Worm (Caenorhabditis elegans): ENCODE data around the gene nmr-1.
A peak's percentile ranks its signal among the peaks of the same experiment; 100 is the strongest.

The nmr-1 gene

DNA sequence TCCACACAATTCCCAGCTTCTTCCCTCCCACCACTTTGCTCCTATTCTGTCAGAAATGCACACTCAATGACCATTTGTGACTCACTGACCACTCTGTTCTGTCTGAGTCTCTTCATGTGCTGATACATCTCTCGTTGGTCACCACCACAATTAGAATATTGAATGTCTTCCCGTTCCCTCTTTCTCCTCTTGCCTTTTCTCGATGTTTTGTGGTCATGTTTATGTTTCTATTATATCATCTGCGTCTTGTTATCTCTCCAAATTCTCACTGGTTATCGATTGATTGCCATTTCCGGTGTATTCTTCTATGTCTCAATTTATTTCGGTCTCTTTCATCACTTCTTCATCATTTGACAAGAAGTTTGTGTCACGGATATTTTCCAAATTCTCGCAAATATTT lies 14.5 kb upstream of the nmr-1 start (continued):
- no peak for TF ChIP-seq ceh-48 (tag; optimal IDR thresholded peaks at IDR 0.05)
- peak; percentile 9 for TF ChIP-seq rnt-1 (tag; optimal IDR thresholded peaks at IDR 0.05)
- TF ChIP-seq fax-1 (tag; optimal IDR thresholded peaks at IDR 0.05), result no peak

DNA sequence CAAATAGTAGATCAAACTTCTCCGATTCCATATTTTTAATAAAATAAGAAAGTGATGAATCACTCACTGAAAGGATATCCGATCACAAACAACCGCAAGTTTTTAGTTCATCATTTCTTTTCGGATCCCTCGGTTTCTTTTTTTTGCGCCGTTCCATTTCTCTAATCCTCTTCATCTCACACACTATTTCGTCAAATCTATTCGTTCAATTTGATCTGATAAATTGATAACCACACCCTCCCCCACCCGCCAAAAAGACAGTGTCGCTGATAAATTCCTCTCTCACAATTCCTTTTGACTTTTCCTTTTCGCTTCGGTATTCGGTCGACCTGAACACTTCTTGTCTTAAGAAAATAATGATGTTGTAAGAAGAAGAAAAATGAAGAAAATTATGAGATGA lies 13.1 kb upstream of the nmr-1 start:
- TF ChIP-seq elt-2 (tag; optimal IDR thresholded peaks at IDR 0.05) (peak; percentile 42), C38D4.7 (GFP tag; optimal IDR thresholded peaks at IDR 0.05) (no peak)

DNA sequence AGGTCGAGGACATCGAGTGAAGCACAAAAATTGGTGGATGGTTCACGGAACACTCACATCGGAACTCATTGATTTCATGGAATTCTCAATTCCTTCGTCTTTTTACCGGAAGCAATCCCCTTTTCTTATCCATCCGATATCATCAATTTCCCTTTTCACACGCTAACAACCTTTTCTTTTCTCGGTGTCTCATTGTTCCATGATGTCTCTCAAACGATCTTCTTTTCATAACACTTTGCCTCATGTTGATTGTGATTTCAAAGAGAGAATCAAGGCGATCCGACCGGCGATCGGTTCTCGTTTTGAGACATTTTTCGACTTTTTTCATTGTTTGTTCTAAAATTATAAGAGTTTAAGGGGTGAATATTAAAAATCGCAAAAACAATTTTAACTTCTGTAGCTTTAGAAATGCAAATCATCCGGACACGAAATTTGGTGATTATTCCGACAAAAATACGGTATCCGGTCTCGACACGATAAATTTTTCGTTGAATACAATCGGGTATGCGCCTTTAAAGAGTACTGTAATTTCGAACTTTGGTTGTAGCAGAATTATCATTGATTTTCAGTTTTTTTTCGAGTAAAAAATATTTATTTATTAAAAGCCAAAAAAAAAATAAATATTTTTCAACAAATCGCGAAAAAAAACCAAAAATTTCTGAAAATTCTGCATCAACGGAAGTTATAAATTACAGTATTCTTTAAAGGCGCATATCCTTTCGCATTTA lies 12.4 kb upstream of the nmr-1 start:
- no peak for TF ChIP-seq pha-2 (tag; optimal IDR thresholded peaks at IDR 0.05)
- TF ChIP-seq sdc-2 (tag; optimal IDR thresholded peaks at IDR 0.05), result no peak
- no peak for TF ChIP-seq rnt-1 (tag; optimal IDR thresholded peaks at IDR 0.05)
- no peak for TF ChIP-seq sox-2 (GFP tag; IDR thresholded peaks at IDR 0.05)
- no peak for TF ChIP-seq lim-6 (tag; optimal IDR thresholded peaks at IDR 0.05)
- no peak for TF ChIP-seq nfya-1 (tag; optimal IDR thresholded peaks at IDR 0.05)
- no peak for TF ChIP-seq hlh-13 (GFP tag; optimal IDR thresholded peaks at IDR 0.05)
- no peak for TF ChIP-seq ref-2 (tag; optimal IDR thresholded peaks at IDR 0.05)
- TF ChIP-seq ets-4 (tag; optimal IDR thresholded peaks at IDR 0.05), result no peak
- no peak for TF ChIP-seq ttx-3 (tag; optimal IDR thresholded peaks at IDR 0.05)
- TF ChIP-seq ceh-31 (tag; optimal IDR thresholded peaks at IDR 0.05), result no peak
- no peak for TF ChIP-seq npax-4 (tag; optimal IDR thresholded peaks at IDR 0.05)
- no peak for TF ChIP-seq eyg-1 (tag; optimal IDR thresholded peaks at IDR 0.05)
- TF ChIP-seq C38D4.7 (GFP tag; optimal IDR thresholded peaks at IDR 0.05), result no peak
- TF ChIP-seq zip-5 (tag; optimal IDR thresholded peaks at IDR 0.05), result no peak
- TF ChIP-seq fkh-6 (tag; optimal IDR thresholded peaks at IDR 0.05), result no peak
- no peak for TF ChIP-seq pag-3 (tag; optimal IDR thresholded peaks at IDR 0.05; ENCODE audit: borderline replicate concordance)
- no peak for TF ChIP-seq odd-2 (tag; optimal IDR thresholded peaks at IDR 0.05)

DNA sequence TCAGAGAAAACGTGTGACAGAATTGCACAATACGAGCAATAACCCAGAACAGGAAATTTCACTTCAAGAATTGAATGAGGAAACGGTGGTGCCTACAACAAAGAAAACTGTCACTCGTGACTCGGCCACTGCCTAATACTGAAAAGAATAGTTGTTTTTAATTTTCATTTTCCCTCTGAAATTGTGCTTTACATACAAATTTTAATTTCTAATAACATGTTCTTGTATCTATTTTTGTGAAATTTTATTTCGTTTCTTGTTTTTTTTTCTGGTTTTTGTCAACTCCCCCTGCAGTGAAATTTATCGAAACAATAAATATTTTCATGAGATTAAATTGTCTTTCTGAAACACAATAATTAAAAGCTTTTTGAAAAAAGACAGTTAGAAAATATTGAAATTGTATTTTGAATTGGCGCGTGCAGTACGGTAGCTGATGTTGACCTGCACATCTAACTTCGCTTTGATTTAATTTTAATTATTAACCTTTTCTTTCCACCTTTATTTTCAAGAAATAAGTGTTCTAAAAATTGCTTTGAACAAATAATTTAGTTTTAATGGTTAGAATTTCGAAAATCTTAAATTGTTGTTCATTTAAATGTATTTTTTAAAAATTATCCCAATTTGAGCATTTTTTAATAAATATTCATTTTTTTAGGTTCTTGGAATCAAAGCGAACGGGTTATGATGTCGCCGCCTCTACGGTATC lies 9.4 kb upstream of the nmr-1 start, which contains the start of gene daz-1:
TSS of gene daz-1 (plus strand) at position 656 of the 706 bp plus-strand sequence.
- TF ChIP-seq dve-1 (tag; optimal IDR thresholded peaks at IDR 0.05), result no peak
- TF ChIP-seq ceh-18 (tag; optimal IDR thresholded peaks at IDR 0.05), result no peak
- TF ChIP-seq sdc-2 (tag; optimal IDR thresholded peaks at IDR 0.05), result no peak
- no peak for TF ChIP-seq ceh-48 (tag; optimal IDR thresholded peaks at IDR 0.05)
- TF ChIP-seq pros-1 (tag; optimal IDR thresholded peaks at IDR 0.05), result no peak
- no peak for TF ChIP-seq K09A11.1 (tag; optimal IDR thresholded peaks at IDR 0.05; ENCODE audit: insufficient read depth)
- no peak for TF ChIP-seq unc-86 (tag; optimal IDR thresholded peaks at IDR 0.05)
- no peak for TF ChIP-seq ceh-9 (tag; optimal IDR thresholded peaks at IDR 0.05)

DNA sequence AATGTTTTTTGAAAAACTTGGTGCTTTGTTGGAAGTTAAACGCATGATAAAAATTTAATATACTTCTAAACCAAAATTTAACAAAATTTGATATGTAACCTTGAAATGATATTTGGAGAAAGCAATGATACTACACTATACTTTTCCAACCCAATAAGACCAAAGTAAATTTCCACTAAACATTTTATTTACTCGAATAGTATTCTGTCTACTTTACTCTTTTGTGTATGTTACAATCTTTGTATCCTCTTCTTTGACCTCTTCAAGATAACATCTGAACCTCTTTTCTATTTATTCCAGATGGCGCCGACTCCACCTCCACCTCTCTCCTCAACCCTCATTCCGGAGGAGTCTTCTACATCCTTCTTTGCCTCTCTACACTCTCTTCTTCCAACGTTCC lies 7.1 kb upstream of the nmr-1 start, which contains the start of gene dhs-5:
TSS of gene dhs-5 (plus strand) at position 301 of the 400 bp plus-strand sequence.
- TF ChIP-seq Y22D7AL.16 (tag; optimal IDR thresholded peaks at IDR 0.05), result no peak
- TF ChIP-seq pha-2 (tag; optimal IDR thresholded peaks at IDR 0.05), result no peak
- no peak for TF ChIP-seq hlh-8 (tag; optimal IDR thresholded peaks at IDR 0.05)
- TF ChIP-seq dve-1 (tag; optimal IDR thresholded peaks at IDR 0.05), result no peak
- no peak for TF ChIP-seq pag-3 (tag; optimal IDR thresholded peaks at IDR 0.05; ENCODE audit: borderline replicate concordance)
- TF ChIP-seq zip-5 (tag; optimal IDR thresholded peaks at IDR 0.05), result no peak
- no peak for TF ChIP-seq sox-2 (GFP tag; IDR thresholded peaks at IDR 0.05)
- TF ChIP-seq ceh-2 (tag; optimal IDR thresholded peaks at IDR 0.05), result no peak

DNA sequence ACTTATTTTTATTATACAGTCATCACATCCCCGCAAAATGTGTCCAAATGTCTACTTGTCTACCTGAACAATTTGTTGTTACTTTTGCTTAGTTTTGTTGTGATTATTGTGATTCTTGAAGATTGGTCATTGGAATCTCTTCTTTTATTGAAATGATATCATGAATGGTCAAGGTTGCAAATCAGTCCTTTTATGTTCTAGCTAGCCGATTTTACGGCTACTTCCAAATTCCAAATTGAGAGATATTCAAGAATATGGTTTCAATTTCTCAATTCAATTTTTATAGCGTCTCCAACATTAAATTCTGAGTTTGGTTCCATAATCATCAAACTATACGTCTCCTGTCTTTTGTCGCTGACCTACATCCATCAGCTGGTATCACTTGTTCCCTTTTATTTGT lies 4.9 kb upstream of the nmr-1 start:
- TF ChIP-seq sox-4 (tag; optimal IDR thresholded peaks at IDR 0.05), result no peak
- TF ChIP-seq elt-2 (tag; optimal IDR thresholded peaks at IDR 0.05), result no peak
- no peak for TF ChIP-seq C08G9.2 (tag; optimal IDR thresholded peaks at IDR 0.05)
- TF ChIP-seq ceh-22 (tag; optimal IDR thresholded peaks at IDR 0.05), result no peak
- TF ChIP-seq ama-1 (optimal IDR thresholded peaks at IDR 0.05), result no peak
- TF ChIP-seq fkh-10 (GFP tag; optimal IDR thresholded peaks at IDR 0.05), result no peak
- no peak for TF ChIP-seq dmd-4 (tag; optimal IDR thresholded peaks at IDR 0.05; ENCODE audit: borderline replicate concordance)
- no peak for TF ChIP-seq pha-4 (tag; optimal IDR thresholded peaks at IDR 0.05)
- TF ChIP-seq pax-1 (tag; optimal IDR thresholded peaks at IDR 0.05), result no peak
- TF ChIP-seq unc-86 (tag; optimal IDR thresholded peaks at IDR 0.05), result no peak
- TF ChIP-seq ceh-14 (tag; optimal IDR thresholded peaks at IDR 0.05), result no peak
- TF ChIP-seq che-1 (tag; optimal IDR thresholded peaks at IDR 0.05), result no peak
- TF ChIP-seq fkh-6 (tag; optimal IDR thresholded peaks at IDR 0.05), result no peak
